Fruit fly (Drosophila melanogaster) whole organism, pupa: Measurements from ENCODE around the gene mRpL27.

ENCODE experiments used
- CG12605 ChIP-seq: fragments of 200-800 bp; sonication (Bioruptor generic); IDR thresholded peaks from 2 replicates; pipeline ENCODE4 v1.3.6; 2022; ENCODE audit warnings: missing biosample characterization, missing genetic modification characterization
- CG4496 ChIP-seq: fragments of 200-800 bp; sonication (Bioruptor generic); IDR thresholded peaks from 3 replicates; pipeline ENCODE4 v1.3.6; 2022; ENCODE audit warnings: missing biosample characterization, missing genetic modification characterization

- no peak for TF ChIP-seq CG4496
- no peak for TF ChIP-seq CG12605
Measured at dm6 chr2L:4422154-4422553, 37.3 kb downstream of the mRpL27 start.
